Worm (Caenorhabditis elegans) whole organism, L1 larva: ENCODE results near the gene npr-4.

ENCODE experiments used
- C34B4.2 ChIP-seq: sonication (generic microtip); optimal IDR thresholded peaks from 2 replicates; lab custom pipeline; 2017; ENCODE audit warnings: mild to moderate bottlenecking, missing genetic modification characterization, missing compliant biosample characterization
- F16B12.6 ChIP-seq: fragments of 150-350 bp; optimal IDR thresholded peaks from 2 replicates; lab custom pipeline; 2014; ENCODE audit warnings: missing biosample characterization, missing genetic modification characterization
- aha-1 ChIP-seq: fragments of 150-350 bp; optimal IDR thresholded peaks from 2 replicates; lab custom pipeline; 2014; ENCODE audit warnings: missing biosample characterization, missing genetic modification characterization
- alr-1 ChIP-seq: fragments of 200-800 bp; sonication (Bioruptor generic); optimal IDR thresholded peaks from 2 replicates; lab custom pipeline; 2018; ENCODE audit warnings: borderline replicate concordance, mild to moderate bottlenecking, missing genetic modification characterization, missing compliant biosample characterization
- aly-2 ChIP-seq: fragments of 150-350 bp; optimal IDR thresholded peaks from 2 replicates; lab custom pipeline; 2014; ENCODE audit warnings: missing biosample characterization, missing genetic modification characterization
- ceh-63 ChIP-seq: fragments of 200-800 bp; sonication (Bioruptor generic); optimal IDR thresholded peaks from 2 replicates; lab custom pipeline; 2018; ENCODE audit warnings: mild to moderate bottlenecking, missing genetic modification characterization, missing compliant biosample characterization
- ceh-88 ChIP-seq: fragments of 200-800 bp; sonication (Bioruptor generic); IDR thresholded peaks from 2 replicates; pipeline ENCODE4 v1.3.6; 2022; ENCODE audit warnings: missing genetic modification characterization, missing compliant biosample characterization
- ceh-90 ChIP-seq: sonication (generic microtip); optimal IDR thresholded peaks from 2 replicates; lab custom pipeline; 2016; ENCODE audit warnings: missing genetic modification characterization, missing compliant biosample characterization
- dsc-1 ChIP-seq: sonication (generic microtip); optimal IDR thresholded peaks from 2 replicates; lab custom pipeline; 2016; ENCODE audit warnings: mild to moderate bottlenecking, missing genetic modification characterization, missing compliant biosample characterization
- efl-1 ChIP-seq, 4 experiments: fragments of 150-350 bp; optimal IDR thresholded peaks in 3 of 4; peaks in 1 of 4; 1 replicate in 1 of 4; 2 replicates in 3 of 4; lab custom pipeline; 2014; ENCODE audit warnings: missing biosample characterization in 2 of 4, missing genetic modification characterization in 2 of 4, missing genetic modification reagents in 2 of 4
- efl-3 ChIP-seq: fragments of 200-800 bp; sonication (Bioruptor generic); optimal IDR thresholded peaks from 2 replicates; lab custom pipeline; 2018; ENCODE audit warnings: mild to moderate bottlenecking, missing genetic modification characterization, missing compliant biosample characterization
- egl-13 ChIP-seq: sonication (generic microtip); optimal IDR thresholded peaks from 2 replicates; lab custom pipeline; 2016; ENCODE audit warnings: missing genotype, missing genetic modification reagents, missing genetic modification characterization, missing compliant biosample characterization
- elt-3 ChIP-seq, 6 experiments: fragments of 150-350 bp in 1 of 6; sonication (generic microtip); optimal IDR thresholded peaks; 2 replicates each; lab custom pipeline; 2017 to 2018; ENCODE audit warnings: missing biosample characterization in 6 of 6, missing genetic modification characterization in 6 of 6, inconsistent platforms in 1 of 6
- fkh-8 ChIP-seq: sonication (generic microtip); optimal IDR thresholded peaks from 2 replicates; lab custom pipeline; 2016; ENCODE audit warnings: mild to moderate bottlenecking, missing genetic modification characterization, missing compliant biosample characterization
- grh-1 ChIP-seq: fragments of 200-800 bp; sonication (Bioruptor generic); IDR thresholded peaks from 2 replicates; pipeline ENCODE4 v1.3.6; 2022; ENCODE audit warnings: missing genetic modification reagents, missing genetic modification characterization, missing compliant biosample characterization
- hlh-4 ChIP-seq: sonication (generic microtip); optimal IDR thresholded peaks from 2 replicates; lab custom pipeline; 2016; ENCODE audit warnings: mild to moderate bottlenecking, missing genetic modification characterization, missing compliant biosample characterization
- jun-1 ChIP-seq: fragments of 150-350 bp; optimal IDR thresholded peaks from 2 replicates; lab custom pipeline; 2014; ENCODE audit warnings: missing biosample characterization, missing genetic modification reagents, missing genetic modification characterization
- lin-13 ChIP-seq: fragments of 150-350 bp; optimal IDR thresholded peaks from 2 replicates; lab custom pipeline; 2014; ENCODE audit warnings: missing biosample characterization, missing genetic modification reagents, missing genetic modification characterization
- lin-14 ChIP-seq: fragments of 200-800 bp; sonication (Bioruptor generic); optimal IDR thresholded peaks from 2 replicates; lab custom pipeline; 2018; ENCODE audit warnings: mild to moderate bottlenecking, missing genetic modification characterization, moderate library complexity, missing compliant biosample characterization
- lin-15B ChIP-seq: fragments of 150-350 bp; sonication (generic microtip); optimal IDR thresholded peaks from 3 replicates; lab custom pipeline; 2014; ENCODE audit warnings: missing biosample characterization, missing genetic modification characterization
- lin-35 ChIP-seq, 2 experiments: fragments of 150-350 bp; optimal IDR thresholded peaks; 2 replicates each; lab custom pipeline; 2014; ENCODE audit warnings: missing biosample characterization in 2 of 2, missing genetic modification characterization in 2 of 2, missing genetic modification reagents in 2 of 2
- lsy-2 ChIP-seq, 2 experiments: fragments of 150-350 bp; optimal IDR thresholded peaks; 2 replicates each; lab custom pipeline; 2014; ENCODE audit warnings: missing biosample characterization in 2 of 2, missing genetic modification characterization in 2 of 2
- mdl-1 ChIP-seq, 2 experiments: fragments of 150-350 bp; optimal IDR thresholded peaks; 2 replicates each; lab custom pipeline; 2014 to 2017; ENCODE audit warnings: missing biosample characterization in 2 of 2, missing genetic modification characterization in 2 of 2, inconsistent platforms in 1 of 2
- nhr-12 ChIP-seq: sonication (generic microtip); optimal IDR thresholded peaks from 2 replicates; lab custom pipeline; 2017; ENCODE audit warnings: missing biosample characterization, missing genetic modification characterization
- nhr-19 ChIP-seq: fragments of 200-800 bp; sonication (Bioruptor generic); conservative IDR thresholded peaks from 2 replicates; pipeline ENCODE4 v1.3.6; 2022; ENCODE audit warnings: missing genetic modification characterization, missing compliant biosample characterization
- nhr-20 ChIP-seq: sonication (generic microtip); optimal IDR thresholded peaks from 2 replicates; lab custom pipeline; 2016; ENCODE audit warnings: mild to moderate bottlenecking, missing genetic modification characterization, missing compliant biosample characterization
- nhr-47 ChIP-seq: sonication (generic microtip); optimal IDR thresholded peaks from 2 replicates; lab custom pipeline; 2016; ENCODE audit warnings: mild to moderate bottlenecking, missing genetic modification characterization, moderate library complexity, missing compliant biosample characterization
- nhr-71 ChIP-seq: sonication (generic microtip); optimal IDR thresholded peaks from 2 replicates; lab custom pipeline; 2016; ENCODE audit warnings: mild to moderate bottlenecking, missing genetic modification characterization, moderate library complexity, missing compliant biosample characterization
- nhr-85 ChIP-seq: sonication (generic microtip); peaks from one replicate; lab custom pipeline; 2016; ENCODE audit warnings: missing genetic modification characterization, inconsistent platforms, missing compliant biosample characterization
- nhr-90 ChIP-seq: sonication (generic microtip); optimal IDR thresholded peaks from 2 replicates; lab custom pipeline; 2016; ENCODE audit warnings: mild to moderate bottlenecking, missing genetic modification characterization, missing compliant biosample characterization; ENCODE audit not compliant: poor library complexity
- pax-3 ChIP-seq: fragments of 200-800 bp; sonication (Bioruptor generic); optimal IDR thresholded peaks from 2 replicates; lab custom pipeline; 2018; ENCODE audit warnings: mild to moderate bottlenecking, missing genetic modification characterization, moderate library complexity, missing compliant biosample characterization
- rnt-1 ChIP-seq: sonication (generic microtip); optimal IDR thresholded peaks from 2 replicates; lab custom pipeline; 2016; ENCODE audit warnings: mild to moderate bottlenecking, missing genetic modification characterization, moderate library complexity, missing compliant biosample characterization
- skn-1 ChIP-seq: fragments of 150-350 bp; optimal IDR thresholded peaks from 2 replicates; lab custom pipeline; 2014; ENCODE audit warnings: missing biosample characterization, missing genetic modification characterization
- snu-23 ChIP-seq: sonication (generic microtip); optimal IDR thresholded peaks from 2 replicates; lab custom pipeline; 2016; ENCODE audit warnings: missing genetic modification characterization, missing compliant biosample characterization
- sox-4 ChIP-seq: sonication (generic microtip); optimal IDR thresholded peaks from 2 replicates; lab custom pipeline; 2016; ENCODE audit warnings: missing genetic modification characterization, missing compliant biosample characterization
- sptf-1 ChIP-seq: fragments of 150-350 bp; optimal IDR thresholded peaks from 2 replicates; lab custom pipeline; 2014; ENCODE audit warnings: missing biosample characterization, missing genetic modification characterization
- swsn-7 ChIP-seq: sonication (generic microtip); optimal IDR thresholded peaks from 2 replicates; lab custom pipeline; 2016; ENCODE audit warnings: missing genetic modification characterization, missing compliant biosample characterization
- unc-130 ChIP-seq: fragments of 150-350 bp; optimal IDR thresholded peaks from 2 replicates; lab custom pipeline; 2017; ENCODE audit warnings: missing biosample characterization, missing genetic modification characterization, inconsistent platforms
- unc-98 ChIP-seq: fragments of 200-800 bp; sonication (Bioruptor generic); IDR thresholded peaks from 2 replicates; pipeline ENCODE4 v1.3.6; 2022; ENCODE audit warnings: missing genetic modification characterization, missing compliant biosample characterization
- xbp-1 ChIP-seq: sonication (generic microtip); optimal IDR thresholded peaks from 2 replicates; lab custom pipeline; 2016; ENCODE audit warnings: missing genetic modification characterization, missing compliant biosample characterization
- ztf-4 ChIP-seq: fragments of 150-350 bp; optimal IDR thresholded peaks from 2 replicates; lab custom pipeline; 2014; ENCODE audit warnings: missing biosample characterization, missing genetic modification characterization

The npr-4 gene

ce11 chrX:12517307-12517706, 34.2 kb downstream of the npr-4 start (continued):
- TF ChIP-seq elt-3 (tag; optimal IDR thresholded peaks at IDR 0.05; lab: Kevin White, UChicago) (peak in 1 of 6 experiments; percentile 49), ceh-90 (tag; lab: Kevin White, UChicago) (no peak), unc-98 (GFP tag; lab: Robert Waterston, UW) (no peak), skn-1 (tag; lab: Kevin White, UChicago) (peak; percentile 14), mdl-1 (tag; optimal IDR thresholded peaks at IDR 0.05; lab: Kevin White, UChicago) (peak in 1 of 2 experiments; percentile 62), hlh-4 (tag; lab: Kevin White, UChicago) (no peak), nhr-90 (tag; lab: Kevin White, UChicago) (peak; percentile 50), lin-14 (GFP tag; lab: Kevin White, UChicago) (peak; percentile 93), aly-2 (tag; lab: Kevin White, UChicago) (no peak), nhr-12 (tag; lab: Kevin White, UChicago) (no peak), sptf-1 (tag; lab: Kevin White, UChicago) (no peak), jun-1 (tag; lab: Kevin White, UChicago) (peak; percentile 29), pax-3 (tag; lab: Kevin White, UChicago) (no peak), egl-13 (tag; lab: Kevin White, UChicago) (peak; percentile 51), xbp-1 (tag; lab: Kevin White, UChicago) (peak; percentile 28), F16B12.6 (tag; lab: Kevin White, UChicago) (no peak), nhr-19 (GFP tag; lab: Robert Waterston, UW) (peak; percentile 97), ceh-63 (GFP tag; lab: Kevin White, UChicago) (no peak), ceh-88 (GFP tag; lab: Robert Waterston, UW) (no peak), alr-1 (tag; lab: Kevin White, UChicago) (no peak), C34B4.2 (tag; lab: Kevin White, UChicago) (no peak), dsc-1 (tag; lab: Kevin White, UChicago) (peak; percentile 61)

ce11 chrX:12516482-12516826, 35.0 kb downstream of the npr-4 start:
- TF ChIP-seq hlh-4 (tag; lab: Kevin White, UChicago) (peak; percentile 71), sox-4 (tag; lab: Kevin White, UChicago) (peak; percentile 67), nhr-71 (tag; lab: Kevin White, UChicago) (peak; percentile 81), nhr-19 (GFP tag; lab: Robert Waterston, UW) (no peak; the same call in 1 of the 2 replicates), nhr-20 (tag; lab: Kevin White, UChicago) (peak; percentile 29), egl-13 (tag; lab: Kevin White, UChicago) (peak; percentile 36), efl-3 (GFP tag; lab: Kevin White, UChicago) (no peak), lin-14 (GFP tag; lab: Kevin White, UChicago) (peak; percentile 36), nhr-85 (tag; lab: Kevin White, UChicago) (peak; percentile 53), dsc-1 (tag; lab: Kevin White, UChicago) (peak; percentile 19), lin-35 (GFP tag; optimal IDR thresholded peaks at IDR 0.05; lab: Kevin White, UChicago) (no peak), fkh-8 (tag; lab: Kevin White, UChicago) (peak; percentile 90), nhr-47 (tag; lab: Kevin White, UChicago) (peak; percentile 75), swsn-7 (peak; percentile 26)

ce11 chrX:12515596-12516481, 35.6 kb downstream of the npr-4 start:
- TF ChIP-seq nhr-71 (tag; lab: Kevin White, UChicago), result peak; percentile 18
- TF ChIP-seq efl-1 (optimal IDR thresholded peaks at IDR 0.05; lab: Kevin White, UChicago), result no peak
- peak in 1 of 2 experiments; percentile 72 for TF ChIP-seq efl-1 (GFP tag; optimal IDR thresholded peaks at IDR 0.05 in 1 of 2; lab: Kevin White, UChicago)
- TF ChIP-seq rnt-1 (tag; lab: Kevin White, UChicago), result peak; percentile 7
- no peak for TF ChIP-seq grh-1 (GFP tag; lab: Robert Waterston, UW)
- TF ChIP-seq nhr-20 (tag; lab: Kevin White, UChicago), result peak; percentile 31
- no peak for TF ChIP-seq ztf-4 (tag; lab: Kevin White, UChicago)
- TF ChIP-seq efl-3 (GFP tag; lab: Kevin White, UChicago), result peak; percentile 1
- TF ChIP-seq lin-13, result no peak
- no peak for TF ChIP-seq lin-15B (tag; lab: Kevin White, UChicago)
- peak; percentile 43 for TF ChIP-seq dsc-1 (tag; lab: Kevin White, UChicago)
- peak; percentile 25; the same call in 1 of the 2 replicates for TF ChIP-seq nhr-19 (GFP tag; lab: Robert Waterston, UW)
- peak; percentile 6 for TF ChIP-seq snu-23
- peak in 1 of 2 experiments; percentile 20 for TF ChIP-seq lsy-2 (tag; optimal IDR thresholded peaks at IDR 0.05; lab: Kevin White, UChicago)
- no peak for TF ChIP-seq unc-130
- peak; percentile 82 for TF ChIP-seq nhr-85 (tag; lab: Kevin White, UChicago)
- no peak for TF ChIP-seq egl-13 (tag; lab: Kevin White, UChicago)
- TF ChIP-seq nhr-90 (tag; lab: Kevin White, UChicago), result no peak
- no peak for TF ChIP-seq aha-1 (tag; lab: Kevin White, UChicago)
- peak; percentile 61 for TF ChIP-seq lin-14 (GFP tag; lab: Kevin White, UChicago)
